Worm (Caenorhabditis elegans) whole organism, L4 larva: ENCODE results near the gene ptr-6.

ENCODE experiments used
- F10B5.3 ChIP-seq: sonication (generic microtip); optimal IDR thresholded peaks from 2 replicates; lab custom pipeline; 2016; ENCODE audit warnings: mild to moderate bottlenecking, missing genetic modification characterization, missing compliant biosample characterization
- T20F7.1 ChIP-seq: fragments of 200-800 bp; sonication (Bioruptor generic); optimal IDR thresholded peaks from 2 replicates; lab custom pipeline; 2018; ENCODE audit warnings: mild to moderate bottlenecking, missing genetic modification characterization, missing compliant biosample characterization
- T26A8.4 ChIP-seq: fragments of 200-800 bp; sonication (Bioruptor generic); IDR thresholded peaks from 2 replicates; pipeline ENCODE4 v1.3.6; 2022; ENCODE audit warnings: missing genetic modification characterization, missing compliant biosample characterization
- Y48G9A.11 ChIP-seq: fragments of 200-800 bp; sonication (Bioruptor generic); IDR thresholded peaks from 2 replicates; pipeline ENCODE4 v1.3.6; 2022; ENCODE audit warnings: missing genetic modification reagents, missing genetic modification characterization, missing compliant biosample characterization
- Y5F2A.4 ChIP-seq: fragments of 200-800 bp; sonication (Bioruptor generic); optimal IDR thresholded peaks from 2 replicates; lab custom pipeline; 2018; ENCODE audit warnings: mild to moderate bottlenecking, missing genetic modification characterization, missing compliant biosample characterization
- aha-1 ChIP-seq: fragments of 150-350 bp; peaks from one replicate; lab custom pipeline; 2014; ENCODE audit warnings: missing biosample characterization, missing genetic modification characterization
- arid-1 ChIP-seq: fragments of 200-800 bp; sonication (Bioruptor generic); conservative IDR thresholded peaks from 2 replicates; pipeline ENCODE4 v1.3.6; 2022; ENCODE audit warnings: missing genetic modification reagents, missing genetic modification characterization, missing compliant biosample characterization
- attf-4 ChIP-seq: sonication (generic microtip); optimal IDR thresholded peaks from 3 replicates; lab custom pipeline; 2017; ENCODE audit warnings: missing biosample characterization, missing genetic modification characterization
- ceh-32 ChIP-seq: sonication (generic microtip); optimal IDR thresholded peaks from 2 replicates; lab custom pipeline; 2016; ENCODE audit warnings: mild to moderate bottlenecking, missing genetic modification characterization, missing compliant biosample characterization; ENCODE audit not compliant: poor library complexity
- cey-2 ChIP-seq: sonication (generic microtip); optimal IDR thresholded peaks from 3 replicates; lab custom pipeline; 2017; ENCODE audit warnings: missing genetic modification characterization, mild to moderate bottlenecking, missing compliant biosample characterization, antibody characterized with exemption, borderline replicate concordance; ENCODE audit not compliant: insufficient read depth
- daf-16 ChIP-seq, 3 experiments: sonication (generic microtip); optimal IDR thresholded peaks; 2 replicates each; lab custom pipeline; 2016 to 2017; ENCODE audit warnings: missing genetic modification characterization in 3 of 3, missing genetic modification reagents in 3 of 3, mild to moderate bottlenecking in 2 of 3, missing compliant biosample characterization in 2 of 3, missing biosample characterization in 1 of 3, moderate library complexity in 1 of 3
- daf-19 ChIP-seq: fragments of 200-800 bp; sonication (Bioruptor generic); conservative IDR thresholded peaks from 2 replicates; pipeline ENCODE4 v1.3.6; 2022; ENCODE audit warnings: missing genetic modification characterization, missing compliant biosample characterization
- daf-8 ChIP-seq: fragments of 200-800 bp; sonication (Bioruptor generic); IDR thresholded peaks from 2 replicates; pipeline ENCODE4 v1.3.6; 2022; ENCODE audit warnings: missing genetic modification characterization, missing compliant biosample characterization
- dmd-6 ChIP-seq: fragments of 200-800 bp; sonication (Bioruptor generic); IDR thresholded peaks from 2 replicates; pipeline ENCODE4 v1.3.6; 2022; ENCODE audit warnings: missing genetic modification reagents, missing genetic modification characterization, missing compliant biosample characterization
- dve-1 ChIP-seq: sonication (generic microtip); optimal IDR thresholded peaks from 2 replicates; lab custom pipeline; 2017; ENCODE audit warnings: antibody characterized with exemption, mild to moderate bottlenecking, missing genetic modification characterization, missing compliant biosample characterization; ENCODE audit not compliant: insufficient read depth
- egl-43 ChIP-seq: fragments of 200-800 bp; sonication (Bioruptor generic); IDR thresholded peaks from 2 replicates; pipeline ENCODE4 v1.3.6; 2022; ENCODE audit warnings: missing genetic modification reagents, missing genetic modification characterization, missing compliant biosample characterization
- hif-1 ChIP-seq, 2 experiments: sonication (generic microtip); optimal IDR thresholded peaks; 2 replicates each; lab custom pipeline; 2016 to 2017; ENCODE audit warnings: missing compliant biosample characterization in 2 of 2, missing genetic modification characterization in 2 of 2, missing genetic modification reagents in 2 of 2, missing genotype in 2 of 2, mild to moderate bottlenecking in 1 of 2
- hlh-11 ChIP-seq: fragments of 200-800 bp; sonication (Bioruptor generic); optimal IDR thresholded peaks from 2 replicates; lab custom pipeline; 2018; ENCODE audit warnings: mild to moderate bottlenecking, missing genetic modification characterization, missing compliant biosample characterization
- jun-1 ChIP-seq: fragments of 150-350 bp; optimal IDR thresholded peaks from 2 replicates; lab custom pipeline; 2014; ENCODE audit warnings: missing biosample characterization, missing genetic modification reagents, missing genetic modification characterization
- lim-7 ChIP-seq: fragments of 200-800 bp; sonication (Bioruptor generic); IDR thresholded peaks from 2 replicates; pipeline ENCODE4 v1.3.6; 2022; ENCODE audit warnings: missing genetic modification characterization, missing compliant biosample characterization
- lin-38 ChIP-seq: fragments of 200-800 bp; sonication (Bioruptor generic); IDR thresholded peaks from 2 replicates; pipeline ENCODE4 v1.3.6; 2022; ENCODE audit warnings: missing genetic modification reagents, missing genetic modification characterization, missing compliant biosample characterization
- madf-5 ChIP-seq, 2 experiments: fragments of 200-800 bp; sonication (Bioruptor generic); IDR thresholded peaks; 2 replicates each; pipeline ENCODE4 v1.3.6; 2022; ENCODE audit warnings: missing compliant biosample characterization in 2 of 2, missing genetic modification characterization in 2 of 2
- mdl-1 ChIP-seq, 2 experiments: fragments of 150-350 bp in 1 of 2; sonication (generic microtip) in 1 of 2; optimal IDR thresholded peaks; 2 replicates each; lab custom pipeline; 2014 to 2017; ENCODE audit warnings: missing biosample characterization in 2 of 2, missing genetic modification characterization in 2 of 2
- mdt-29 ChIP-seq: fragments of 200-800 bp; sonication (Bioruptor generic); IDR thresholded peaks from 2 replicates; pipeline ENCODE4 v1.3.6; 2022; ENCODE audit warnings: missing genetic modification reagents, missing genetic modification characterization, missing compliant biosample characterization
- mes-2 ChIP-seq: sonication (generic microtip); optimal IDR thresholded peaks from 2 replicates; lab custom pipeline; 2016; ENCODE audit warnings: missing genotype, mild to moderate bottlenecking, missing genetic modification characterization, missing compliant biosample characterization; ENCODE audit not compliant: poor library complexity, severe bottlenecking
- mxl-3 ChIP-seq: fragments of 200-800 bp; sonication (Bioruptor generic); optimal IDR thresholded peaks from 2 replicates; lab custom pipeline; 2018; ENCODE audit warnings: mild to moderate bottlenecking, missing genetic modification characterization, missing compliant biosample characterization
- nhr-11 ChIP-seq: fragments of 150-350 bp; optimal IDR thresholded peaks from 2 replicates; lab custom pipeline; 2014; ENCODE audit warnings: missing biosample characterization, missing genetic modification characterization
- nhr-111 ChIP-seq: fragments of 200-800 bp; sonication (Bioruptor generic); optimal IDR thresholded peaks from 2 replicates; lab custom pipeline; 2018; ENCODE audit warnings: mild to moderate bottlenecking, missing genetic modification characterization, missing compliant biosample characterization
- nhr-28 ChIP-seq: fragments of 150-350 bp; optimal IDR thresholded peaks from 2 replicates; lab custom pipeline; 2014; ENCODE audit warnings: missing biosample characterization, missing genetic modification characterization
- nhr-42 ChIP-seq: fragments of 200-800 bp; sonication (Bioruptor generic); IDR thresholded peaks from 2 replicates; pipeline ENCODE4 v1.3.6; 2022; ENCODE audit warnings: missing genetic modification characterization, missing compliant biosample characterization
- php-3 ChIP-seq: fragments of 200-800 bp; sonication (Bioruptor generic); IDR thresholded peaks from 2 replicates; pipeline ENCODE4 v1.3.6; 2022; ENCODE audit warnings: missing genetic modification reagents, missing genetic modification characterization, missing compliant biosample characterization
- pqm-1 ChIP-seq: sonication (generic microtip); optimal IDR thresholded peaks from 2 replicates; lab custom pipeline; 2017; ENCODE audit warnings: missing biosample characterization, missing genetic modification characterization
- rbr-2 ChIP-seq: sonication (generic microtip); optimal IDR thresholded peaks from 2 replicates; lab custom pipeline; 2016; ENCODE audit warnings: missing genotype, missing genetic modification characterization, missing compliant biosample characterization
- sdz-12 ChIP-seq: fragments of 200-800 bp; sonication (Bioruptor generic); optimal IDR thresholded peaks from 2 replicates; lab custom pipeline; 2018; ENCODE audit warnings: mild to moderate bottlenecking, missing genetic modification characterization, missing compliant biosample characterization
- spr-1 ChIP-seq: sonication (generic microtip); optimal IDR thresholded peaks from 2 replicates; lab custom pipeline; 2016; ENCODE audit warnings: mild to moderate bottlenecking, missing genetic modification characterization, missing compliant biosample characterization
- spr-3 ChIP-seq: fragments of 200-800 bp; sonication (Bioruptor generic); optimal IDR thresholded peaks from 2 replicates; lab custom pipeline; 2018; ENCODE audit warnings: mild to moderate bottlenecking, missing genetic modification characterization, missing compliant biosample characterization
- tra-1 ChIP-seq: fragments of 200-800 bp; sonication (Bioruptor generic); IDR thresholded peaks from 2 replicates; pipeline ENCODE4 v1.3.6; 2022; ENCODE audit warnings: missing genetic modification reagents, missing genetic modification characterization, missing compliant biosample characterization
- unc-130 ChIP-seq: sonication (generic microtip); optimal IDR thresholded peaks from 2 replicates; lab custom pipeline; 2016; ENCODE audit warnings: missing genetic modification reagents, missing genetic modification characterization, missing compliant biosample characterization
- unc-62 ChIP-seq, 3 experiments: fragments of 150-350 bp in 1 of 3; sonication (generic microtip); optimal IDR thresholded peaks in 2 of 3; peaks in 1 of 3; 1 replicate in 1 of 3; 2 replicates in 2 of 3; lab custom pipeline; 2014 to 2017; ENCODE audit warnings: missing biosample characterization in 3 of 3, missing genetic modification characterization in 3 of 3, missing genetic modification reagents in 3 of 3, missing genotype in 1 of 3
- zfp-2 ChIP-seq: sonication (generic microtip); optimal IDR thresholded peaks from 2 replicates; lab custom pipeline; 2016; ENCODE audit warnings: mild to moderate bottlenecking, missing genetic modification characterization, missing compliant biosample characterization
- zip-11 ChIP-seq: fragments of 200-800 bp; sonication (Bioruptor generic); IDR thresholded peaks from 2 replicates; pipeline ENCODE4 v1.3.6; 2022; ENCODE audit warnings: missing genetic modification characterization, missing compliant biosample characterization
- ztf-7 ChIP-seq: fragments of 150-350 bp; optimal IDR thresholded peaks from 2 replicates; lab custom pipeline; 2014; ENCODE audit warnings: missing biosample characterization, missing genetic modification characterization

ptr-6 gene

DNA sequence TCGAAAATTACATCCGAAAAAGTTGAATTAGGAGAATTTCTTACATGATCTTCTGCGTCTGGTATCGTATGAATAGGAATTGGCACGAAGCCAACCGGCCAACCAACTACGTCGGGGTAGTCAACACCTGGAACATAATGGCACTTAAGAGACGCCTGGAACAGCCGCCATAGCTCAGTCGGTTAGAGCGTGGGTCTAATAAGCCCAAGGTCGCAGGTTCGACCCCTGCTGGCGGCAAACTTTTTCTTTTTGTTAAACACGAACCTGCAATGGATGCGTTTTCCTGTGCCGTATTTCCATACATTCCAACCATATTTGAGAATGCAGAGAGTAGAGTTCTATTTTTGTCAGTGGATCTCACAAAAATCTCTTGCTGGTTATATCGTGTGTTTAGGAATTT, 8.9 kb downstream of the ptr-6 start (continued):
- no peak for TF ChIP-seq zip-11
- TF ChIP-seq dmd-6 (GFP tag; lab: Robert Waterston, UW), result peak; percentile 53
- TF ChIP-seq tra-1 (GFP tag; lab: Robert Waterston, UW), result peak; percentile 52; the same call in 1 of the 2 replicates
- peak; percentile 72 for TF ChIP-seq egl-43 (GFP tag; lab: Robert Waterston, UW)
- no peak for TF ChIP-seq hif-1 (tag; optimal IDR thresholded peaks at IDR 0.05; lab: Kevin White, UChicago)
- TF ChIP-seq zfp-2 (tag; lab: Kevin White, UChicago), result no peak
- TF ChIP-seq Y48G9A.11 (GFP tag; lab: Robert Waterston, UW), result peak; percentile 58
- TF ChIP-seq lin-38 (GFP tag; lab: Robert Waterston, UW), result no peak; the same call in 1 of the 2 replicates
- TF ChIP-seq aha-1 (tag; lab: Kevin White, UChicago), result peak; percentile 93
- TF ChIP-seq unc-62 (GFP tag; optimal IDR thresholded peaks at IDR 0.05 in 1 of 2; lab: Kevin White, UChicago), result peak in 1 of 2 experiments; percentile 66
- TF ChIP-seq unc-62 (tag; optimal IDR thresholded peaks at IDR 0.05; lab: Kevin White, UChicago), result no peak
- no peak for TF ChIP-seq ztf-7 (tag; lab: Kevin White, UChicago)
- no peak for TF ChIP-seq jun-1
- no peak for TF ChIP-seq attf-4 (tag; lab: Kevin White, UChicago)
- no peak for TF ChIP-seq Y5F2A.4 (GFP tag; lab: Kevin White, UChicago)
- TF ChIP-seq mdt-29 (GFP tag; lab: Robert Waterston, UW), result no peak
- TF ChIP-seq T26A8.4 (GFP tag; lab: Robert Waterston, UW), result peak; percentile 45; the same call in 1 of the 2 replicates
- TF ChIP-seq nhr-11 (tag; lab: Kevin White, UChicago), result no peak
- TF ChIP-seq spr-1 (tag; lab: Kevin White, UChicago), result no peak
- peak; percentile 11 for TF ChIP-seq unc-130 (GFP tag; lab: Kevin White, UChicago)
- TF ChIP-seq nhr-42 (GFP tag; lab: Robert Waterston, UW), result no peak
- TF ChIP-seq arid-1 (GFP tag; lab: Robert Waterston, UW), result 0 out of 2 replicates have a peak, but pooled peaks have one; percentile 25
- no peak for TF ChIP-seq daf-8 (GFP tag; lab: Robert Waterston, UW)
- TF ChIP-seq F10B5.3 (tag; lab: Kevin White, UChicago), result no peak
- no peak for TF ChIP-seq spr-3 (GFP tag; lab: Kevin White, UChicago)
- peak; percentile 36 for TF ChIP-seq dve-1
- no peak for TF ChIP-seq rbr-2 (tag; lab: Kevin White, UChicago)
- TF ChIP-seq mes-2 (tag; lab: Kevin White, UChicago), result peak; percentile 59
- TF ChIP-seq mxl-3, result peak; percentile 1

DNA sequence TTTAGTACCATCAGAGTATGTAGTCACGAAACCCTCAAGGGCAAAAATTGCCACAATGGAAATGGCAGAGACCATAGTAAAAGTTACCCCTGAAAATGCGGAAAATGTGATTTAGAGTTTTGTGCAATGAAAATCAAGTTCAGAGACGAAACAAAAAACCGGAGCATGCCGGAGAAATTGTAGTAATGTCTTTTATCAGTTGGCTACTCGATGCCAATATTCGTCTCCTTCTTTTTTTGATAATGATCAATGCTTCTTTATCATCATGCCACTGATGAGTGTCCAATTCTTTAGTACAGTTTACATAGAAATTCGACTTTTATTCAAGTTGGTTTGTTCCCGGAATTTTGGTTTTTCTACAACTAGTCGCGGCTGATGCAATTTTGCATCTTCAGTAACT, 10.9 kb downstream of the ptr-6 start, which contains the start of gene pho-1:
Gene pho-1 (minus strand): TSS at position 89 of the 400 bp plus-strand sequence.
- TF ChIP-seq cey-2 (tag; lab: Kevin White, UChicago) (no peak), php-3 (GFP tag; lab: Robert Waterston, UW) (peak; percentile 23; the same call in 1 of the 2 replicates), sdz-12 (GFP tag; lab: Kevin White, UChicago) (no peak), madf-5 (GFP tag; IDR thresholded peaks at IDR 0.05; lab: Robert Waterston, UW) (no peak), F10B5.3 (tag; lab: Kevin White, UChicago) (no peak), daf-19 (GFP tag; lab: Robert Waterston, UW) (no peak), ceh-32 (tag; lab: Kevin White, UChicago) (no peak), pqm-1 (tag; lab: Kevin White, UChicago) (peak; percentile 66), daf-16 (GFP tag; optimal IDR thresholded peaks at IDR 0.05; lab: Kevin White, UChicago) (no peak), daf-16 (tag; optimal IDR thresholded peaks at IDR 0.05; lab: Kevin White, UChicago) (peak; percentile 28), mes-2 (tag; lab: Kevin White, UChicago) (no peak), T20F7.1 (GFP tag; lab: Kevin White, UChicago) (no peak), dmd-6 (GFP tag; lab: Robert Waterston, UW) (peak; percentile 39; the same call in 1 of the 2 replicates), hif-1 (tag; optimal IDR thresholded peaks at IDR 0.05; lab: Kevin White, UChicago) (no peak), nhr-28 (tag; lab: Kevin White, UChicago) (peak; percentile 67), ztf-7 (tag; lab: Kevin White, UChicago) (no peak), nhr-111 (no peak), mdl-1 (tag; optimal IDR thresholded peaks at IDR 0.05; lab: Kevin White, UChicago) (no peak), lim-7 (GFP tag; lab: Robert Waterston, UW) (no peak), dve-1 (peak; percentile 29), mxl-3 (no peak), daf-8 (GFP tag; lab: Robert Waterston, UW) (no peak), hlh-11 (tag; lab: Kevin White, UChicago) (peak; percentile 41)
- TF ChIP-seq, all 104 proteins: peak for 7
